Fruit fly (Drosophila melanogaster) whole organism, pupa: ENCODE measurements around the gene CG17660.

Source experiments
- CG10348 ChIP-seq: fragments of 200-800 bp; sonication (Bioruptor generic); IDR thresholded peaks from 2 replicates; pipeline ENCODE4 v1.3.6; 2022; ENCODE audit warnings: missing biosample characterization, missing genetic modification characterization
- CG12605 ChIP-seq: fragments of 200-800 bp; sonication (Bioruptor generic); IDR thresholded peaks from 2 replicates; pipeline ENCODE4 v1.3.6; 2022; ENCODE audit warnings: missing biosample characterization, missing genetic modification characterization
- CG13204 ChIP-seq: fragments of 200-800 bp; sonication (Bioruptor generic); optimal IDR thresholded peaks from 2 replicates; lab custom pipeline; 2018; ENCODE audit warnings: missing biosample characterization, mild to moderate bottlenecking, missing genetic modification characterization, moderate library complexity
- CG14655 ChIP-seq: fragments of 200-800 bp; sonication (Bioruptor generic); optimal IDR thresholded peaks from 3 replicates; lab custom pipeline; 2017; ENCODE audit warnings: mild to moderate bottlenecking, missing biosample characterization, missing genetic modification reagents, missing genetic modification characterization
- CG17806 ChIP-seq: fragments of 200-800 bp; sonication (Bioruptor generic); optimal IDR thresholded peaks from 2 replicates; lab custom pipeline; 2018; ENCODE audit warnings: missing biosample characterization, mild to moderate bottlenecking, missing genetic modification characterization, moderate library complexity
- CG32121 ChIP-seq: fragments of 200-800 bp; sonication (Bioruptor generic); IDR thresholded peaks from 2 replicates; pipeline ENCODE4 v1.3.6; 2022; ENCODE audit warnings: missing biosample characterization, missing genetic modification characterization
- CG34367 ChIP-seq: fragments of 200-800 bp; sonication (Bioruptor generic); optimal IDR thresholded peaks from 2 replicates; lab custom pipeline; 2018; ENCODE audit warnings: missing biosample characterization, mild to moderate bottlenecking, missing genetic modification characterization
- EcR ChIP-seq: fragments of 200-800 bp; sonication (Bioruptor generic); optimal IDR thresholded peaks from 3 replicates; lab custom pipeline; 2019; ENCODE audit warnings: missing biosample characterization, missing genetic modification characterization, mild to moderate bottlenecking, moderate library complexity, missing genetic modification reagents
- rn ChIP-seq: fragments of 200-800 bp; sonication (Bioruptor generic); IDR thresholded peaks from 2 replicates; pipeline ENCODE4 v1.3.6; 2022; ENCODE audit warnings: missing biosample characterization, missing genetic modification characterization

- TF ChIP-seq CG32121 (GFP tag; lab: Robert Waterston, UW), result no peak
- no peak for TF ChIP-seq CG17806
- TF ChIP-seq CG34367 (tag; lab: Kevin White, UChicago), result no peak
- no peak for TF ChIP-seq CG14655 (GFP tag; lab: Kevin White, UChicago)
- no peak for TF ChIP-seq CG10348
- no peak for TF ChIP-seq CG13204 (GFP tag; lab: Kevin White, UChicago)
- no peak for TF ChIP-seq CG12605 (GFP tag; lab: Robert Waterston, UW)
- TF ChIP-seq EcR (GFP tag; lab: Kevin White, UChicago), result peak; percentile 26
- no peak for TF ChIP-seq rn (GFP tag; lab: Robert Waterston, UW)
Measured at dm6 chr2L:1732189-1732588, 22.0 kb upstream of the CG17660 start, which contains the start of the genes CG17652 and CG17646.
